Worm (Caenorhabditis elegans) whole organism, L2 larva: Measurements from ENCODE around the gene F13E9.9.

Experiments used
- ama-1 ChIP-seq: fragments of 150-350 bp; optimal IDR thresholded peaks from 2 replicates; lab custom pipeline; 2018; ENCODE audit warnings: inconsistent platforms
- lin-13 ChIP-seq: fragments of 150-350 bp; optimal IDR thresholded peaks from 2 replicates; lab custom pipeline; 2014; ENCODE audit warnings: missing biosample characterization, missing genetic modification reagents, missing genetic modification characterization
- mdl-1 ChIP-seq, 2 experiments: fragments of 150-350 bp in 1 of 2; sonication (generic microtip) in 1 of 2; optimal IDR thresholded peaks; 2 replicates each; lab custom pipeline; 2017; ENCODE audit warnings: missing biosample characterization in 2 of 2, missing genetic modification characterization in 2 of 2
- skn-1 ChIP-seq: sonication (generic microtip); optimal IDR thresholded peaks from 2 replicates; lab custom pipeline; 2017; ENCODE audit warnings: missing biosample characterization, missing genetic modification characterization
- unc-62 ChIP-seq: fragments of 150-350 bp; optimal IDR thresholded peaks from 2 replicates; lab custom pipeline; 2014; ENCODE audit warnings: missing biosample characterization, missing genetic modification reagents, missing genetic modification characterization
- ztf-11 ChIP-seq: sonication (generic microtip); optimal IDR thresholded peaks from 2 replicates; lab custom pipeline; 2017; ENCODE audit warnings: missing biosample characterization, missing genetic modification characterization

- TF ChIP-seq ztf-11 (tag; lab: Kevin White, UChicago), result no peak
- no peak for TF ChIP-seq unc-62 (GFP tag; lab: Kevin White, UChicago)
- no peak for TF ChIP-seq skn-1
- no peak for TF ChIP-seq ama-1 (lab: Kevin White, UChicago)
- TF ChIP-seq lin-13 (GFP tag; lab: Kevin White, UChicago), result no peak
- TF ChIP-seq mdl-1 (tag; optimal IDR thresholded peaks at IDR 0.05; lab: Kevin White, UChicago), result no peak
Observed at ce11 chrIV:10855946-10856345, 43.0 kb downstream of the F13E9.9 start.
